Fruit fly (Drosophila melanogaster) whole organism, embryonic: ENCODE data around the gene CtsF.
A peak's percentile ranks its signal among the peaks of the same experiment; 100 is the strongest.

Experiments
- ATbp ChIP-seq: fragments of 200-800 bp; sonication (Bioruptor generic); optimal IDR thresholded peaks from 2 replicates; lab custom pipeline; 2017; ENCODE audit warnings: missing biosample characterization, mild to moderate bottlenecking, missing genetic modification characterization, missing genetic modification reagents
- Awh ChIP-seq: fragments of 200-800 bp; sonication (Bioruptor generic); IDR thresholded peaks from 2 replicates; pipeline ENCODE4, ENCODE4 v1.3.6; 2022; ENCODE audit warnings: missing biosample characterization, missing genetic modification characterization
- CG11247 ChIP-seq: fragments of 200-800 bp; sonication (Bioruptor generic); IDR thresholded peaks from 2 replicates; pipeline ENCODE4 v1.3.6; 2022; ENCODE audit warnings: missing biosample characterization, missing genetic modification characterization
- CG11504 ChIP-seq: fragments of 200-800 bp; sonication (Bioruptor generic); optimal IDR thresholded peaks from 3 replicates; lab custom pipeline; 2019; ENCODE audit warnings: missing biosample characterization, mild to moderate bottlenecking, missing genetic modification characterization, moderate library complexity
- CG12071 ChIP-seq: fragments of 200-800 bp; sonication (Bioruptor generic); optimal IDR thresholded peaks from 3 replicates; lab custom pipeline; 2018; ENCODE audit warnings: missing biosample characterization, mild to moderate bottlenecking, missing genetic modification characterization
- CG12104 ChIP-seq: fragments of 200-800 bp; sonication (Bioruptor generic); optimal IDR thresholded peaks from 3 replicates; lab custom pipeline; 2016; ENCODE audit warnings: missing biosample characterization, missing genetic modification characterization
- CG12769 ChIP-seq: fragments of 200-800 bp; sonication (Bioruptor generic); optimal IDR thresholded peaks from 2 replicates; lab custom pipeline; 2019; ENCODE audit warnings: missing biosample characterization, mild to moderate bottlenecking, missing genetic modification characterization, moderate library complexity
- CG15696 ChIP-seq: fragments of 200-800 bp; sonication (Bioruptor generic); optimal IDR thresholded peaks from 2 replicates; lab custom pipeline; 2019; ENCODE audit warnings: missing biosample characterization, mild to moderate bottlenecking, missing genetic modification characterization, moderate library complexity
- CG17802 ChIP-seq: fragments of 200-800 bp; sonication (Bioruptor generic); optimal IDR thresholded peaks from 2 replicates; lab custom pipeline; 2018; ENCODE audit warnings: missing biosample characterization, mild to moderate bottlenecking, missing genetic modification characterization, moderate library complexity
- CG18011 ChIP-seq: fragments of 200-800 bp; sonication (Bioruptor generic); optimal IDR thresholded peaks from 2 replicates; lab custom pipeline; 2017; ENCODE audit warnings: missing biosample characterization, missing genetic modification characterization, mild to moderate bottlenecking, moderate library complexity, missing genotype
- CG18599 ChIP-seq: fragments of 200-800 bp; sonication (Bioruptor generic); optimal IDR thresholded peaks from 3 replicates; lab custom pipeline; 2017; ENCODE audit warnings: missing biosample characterization, missing genetic modification characterization, mild to moderate bottlenecking, moderate library complexity, missing genetic modification reagents
- CG2199 ChIP-seq: fragments of 200-800 bp; sonication (Bioruptor generic); IDR thresholded peaks from 3 replicates; pipeline ENCODE4 v1.3.6; 2022; ENCODE audit warnings: missing biosample characterization, missing genetic modification characterization
- CG2678 ChIP-seq: fragments of 200-800 bp; sonication (Bioruptor generic); optimal IDR thresholded peaks from 3 replicates; lab custom pipeline; 2019; ENCODE audit warnings: missing biosample characterization, mild to moderate bottlenecking, missing genetic modification characterization, moderate library complexity
- CG32532 ChIP-seq: fragments of 200-800 bp; sonication (Bioruptor generic); IDR thresholded peaks from 2 replicates; pipeline ENCODE4 v1.3.6; 2022; ENCODE audit warnings: missing biosample characterization, missing genetic modification characterization
- CG42726 ChIP-seq: fragments of 200-800 bp; sonication (Bioruptor generic); IDR thresholded peaks from 2 replicates; pipeline ENCODE4 v1.3.6; 2022; ENCODE audit warnings: missing biosample characterization, missing genetic modification characterization; ENCODE audit not compliant: partially characterized antibody
- CG4820 ChIP-seq: fragments of 200-800 bp; sonication (Bioruptor generic); optimal IDR thresholded peaks from 3 replicates; lab custom pipeline; 2016; ENCODE audit warnings: missing biosample characterization, missing genetic modification characterization
- CG6854 ChIP-seq: fragments of 200-800 bp; sonication (Bioruptor generic); optimal IDR thresholded peaks from 3 replicates; lab custom pipeline; 2017; ENCODE audit warnings: missing biosample characterization, mild to moderate bottlenecking, missing genetic modification characterization
- CG7987 ChIP-seq: fragments of 200-800 bp; sonication (Bioruptor generic); optimal IDR thresholded peaks from 2 replicates; lab custom pipeline; 2018; ENCODE audit warnings: missing biosample characterization, mild to moderate bottlenecking, missing genetic modification characterization, moderate library complexity
- CG8290 ChIP-seq, 3 experiments: fragments of 200-800 bp; sonication (Bioruptor generic); optimal IDR thresholded peaks; 2 replicates each; lab custom pipeline; 2016 to 2019; ENCODE audit warnings: missing biosample characterization in 3 of 3, missing genetic modification characterization in 3 of 3, mild to moderate bottlenecking in 2 of 3, moderate library complexity in 1 of 3
- CrebB ChIP-seq: fragments of 200-800 bp; sonication (Bioruptor generic); optimal IDR thresholded peaks from 3 replicates; lab custom pipeline; 2018; ENCODE audit warnings: missing biosample characterization, mild to moderate bottlenecking, missing genetic modification characterization
- Dref ChIP-seq: fragments of 200-800 bp; sonication (Bioruptor generic); IDR thresholded peaks from 2 replicates; pipeline ENCODE4 v1.3.6; 2022; ENCODE audit warnings: missing biosample characterization, missing genetic modification characterization
- Fer1 ChIP-seq: fragments of 200-800 bp; sonication (Bioruptor generic); optimal IDR thresholded peaks from 2 replicates; lab custom pipeline; 2017; ENCODE audit warnings: missing biosample characterization, mild to moderate bottlenecking, missing genetic modification characterization
- Med ChIP-seq: fragments of 200-800 bp; sonication (Bioruptor generic); peaks from one replicate; lab custom pipeline; 2016; ENCODE audit warnings: missing biosample characterization, missing genetic modification characterization, mild to moderate bottlenecking, inconsistent platforms, moderate library complexity
- Oaz ChIP-seq: fragments of 200-800 bp; sonication (Bioruptor generic); IDR thresholded peaks from 2 replicates; pipeline ENCODE4 v1.3.6; 2022; ENCODE audit warnings: missing biosample characterization, missing genetic modification characterization
- PHDP ChIP-seq: fragments of 200-800 bp; sonication (Bioruptor generic); optimal IDR thresholded peaks from 3 replicates; lab custom pipeline; 2018; ENCODE audit warnings: missing biosample characterization, mild to moderate bottlenecking, missing genetic modification characterization, moderate library complexity
- Side ChIP-seq: fragments of 200-800 bp; sonication (Bioruptor generic); optimal IDR thresholded peaks from 2 replicates; lab custom pipeline; 2016; ENCODE audit warnings: missing biosample characterization, missing genetic modification characterization
- bigmax ChIP-seq: fragments of 200-800 bp; sonication (Bioruptor generic); optimal IDR thresholded peaks from 2 replicates; lab custom pipeline; 2018; ENCODE audit warnings: missing biosample characterization, mild to moderate bottlenecking, missing genetic modification characterization
- chinmo ChIP-seq: fragments of 200-800 bp; sonication (Bioruptor generic); IDR thresholded peaks from 4 replicates; pipeline ENCODE4 v1.3.6; 2022; ENCODE audit warnings: missing biosample characterization, missing genetic modification characterization; ENCODE audit not compliant: partially characterized antibody
- chm ChIP-seq: fragments of 200-800 bp; sonication (Bioruptor generic); IDR thresholded peaks from 2 replicates; pipeline ENCODE4 v1.3.6; 2022; ENCODE audit warnings: missing biosample characterization, missing genetic modification characterization
- eve ChIP-seq, 2 experiments: fragments of >200 bp; optimal IDR thresholded peaks; 2 replicates each; lab custom pipeline; 2017; ENCODE audit warnings: missing biosample characterization in 2 of 2, missing genetic modification characterization in 2 of 2
- grn ChIP-seq: fragments of 200-800 bp; sonication (Bioruptor generic); optimal IDR thresholded peaks from 3 replicates; lab custom pipeline; 2017; ENCODE audit warnings: missing biosample characterization, missing genetic modification characterization
- gsb-n ChIP-seq: fragments of 200-800 bp; sonication (Bioruptor generic); optimal IDR thresholded peaks from 3 replicates; lab custom pipeline; 2018; ENCODE audit warnings: missing biosample characterization, mild to moderate bottlenecking, missing genetic modification characterization
- kay ChIP-seq: fragments of 200-800 bp; sonication (Bioruptor generic); optimal IDR thresholded peaks from 2 replicates; lab custom pipeline; 2016; ENCODE audit warnings: missing biosample characterization, missing genetic modification characterization
- kni ChIP-seq: fragments of 200-800 bp; sonication (Bioruptor generic); optimal IDR thresholded peaks from 3 replicates; lab custom pipeline; 2017; ENCODE audit warnings: mild to moderate bottlenecking, missing biosample characterization, missing genetic modification reagents, missing genetic modification characterization
- otp ChIP-seq: fragments of 200-800 bp; sonication (Bioruptor generic); IDR thresholded peaks from 3 replicates; pipeline ENCODE4, ENCODE4 v1.3.6; 2022; ENCODE audit warnings: missing biosample characterization, missing genetic modification characterization
- pros ChIP-seq: fragments of 200-800 bp; sonication (Bioruptor generic); optimal IDR thresholded peaks from 3 replicates; lab custom pipeline; 2019; ENCODE audit warnings: missing biosample characterization, mild to moderate bottlenecking, missing genetic modification characterization, moderate library complexity
- scrt ChIP-seq: fragments of 200-800 bp; sonication (Bioruptor generic); optimal IDR thresholded peaks from 2 replicates; lab custom pipeline; 2018; ENCODE audit warnings: missing biosample characterization, mild to moderate bottlenecking, missing genetic modification characterization, moderate library complexity
- sd ChIP-seq: fragments of 200-800 bp; sonication (Bioruptor generic); optimal IDR thresholded peaks from 3 replicates; lab custom pipeline; 2018; ENCODE audit warnings: missing biosample characterization, mild to moderate bottlenecking, missing genetic modification characterization, moderate library complexity
- sens ChIP-seq: fragments of 200-800 bp; sonication (Bioruptor generic); peaks from one replicate; lab custom pipeline; 2016; ENCODE audit warnings: missing biosample characterization, missing genetic modification characterization
- stc ChIP-seq: fragments of 200-800 bp; sonication (Bioruptor generic); IDR thresholded peaks from 2 replicates; pipeline ENCODE4 v1.3.6; 2022; ENCODE audit warnings: missing biosample characterization, missing genetic modification characterization
- zen ChIP-seq: fragments of 200-800 bp; sonication (Bioruptor generic); optimal IDR thresholded peaks from 3 replicates; lab custom pipeline; 2018; ENCODE audit warnings: missing biosample characterization, mild to moderate bottlenecking, missing genetic modification characterization, moderate library complexity

The CtsF gene

dm6 chr3R:5208115-5208365 is 43.5 kb downstream of the CtsF start (continued):
- TF ChIP-seq scrt (GFP tag; lab: Kevin White, UChicago) (peak; percentile 1), CG12071 (GFP tag; lab: Kevin White, UChicago) (peak; percentile 13), CG7987 (GFP tag; lab: Kevin White, UChicago) (peak; percentile 27), CG11247 (GFP tag; lab: Robert Waterston, UW) (no peak), CG15696 (tag; lab: Kevin White, UChicago) (peak; percentile 4)

DNA sequence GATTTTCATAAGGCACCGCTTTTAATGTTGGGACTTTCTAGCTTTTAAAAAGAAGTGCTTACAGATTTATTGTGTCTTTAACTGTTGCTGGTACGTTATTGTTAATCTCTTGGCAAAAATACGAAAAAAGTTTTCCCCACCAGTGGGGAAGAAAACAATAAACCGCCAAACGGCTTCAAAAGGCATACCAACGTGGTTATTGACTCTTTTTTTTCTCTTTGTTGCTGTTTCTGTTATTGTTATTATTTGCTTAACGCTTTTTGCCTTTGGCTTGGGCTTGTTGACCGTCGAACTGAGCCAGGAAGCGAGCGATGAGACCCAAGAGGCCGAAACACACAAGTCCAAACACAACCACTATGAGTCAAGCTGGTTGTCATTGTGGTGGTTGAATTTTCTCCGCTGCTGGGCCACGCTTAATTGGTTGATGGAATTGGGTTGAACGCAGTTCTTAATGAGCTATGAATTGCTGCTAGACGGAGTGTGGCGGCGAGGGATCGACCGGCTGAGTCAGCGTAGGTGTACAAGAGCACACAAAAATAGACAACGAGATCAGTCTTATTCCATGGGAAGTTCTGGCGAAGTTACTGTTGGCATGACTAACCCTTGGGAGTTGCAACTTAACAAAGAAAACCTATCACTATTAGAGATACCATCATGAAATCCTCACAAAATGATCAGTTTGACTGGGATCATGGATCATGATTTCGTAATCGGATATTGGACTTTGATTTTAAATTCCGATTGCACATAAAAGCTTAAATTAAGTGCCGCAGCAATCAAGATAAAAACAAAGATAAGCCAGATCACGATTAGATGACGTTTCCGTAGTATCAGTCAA is 44.0 kb downstream of the CtsF start:
- no peak for TF ChIP-seq kay (GFP tag; lab: Kevin White, UChicago)
- TF ChIP-seq CG8290 (GFP tag; optimal IDR thresholded peaks at IDR 0.05; lab: Kevin White, UChicago): peak; percentile 8
- peak in 1 of 2 experiments; percentile 43 for TF ChIP-seq CG8290 (tag; optimal IDR thresholded peaks at IDR 0.05; lab: Kevin White, UChicago)
- peak; percentile 37 for TF ChIP-seq CG12071 (GFP tag; lab: Kevin White, UChicago)
- TF ChIP-seq ATbp (GFP tag; lab: Kevin White, UChicago): peak; percentile 38
- TF ChIP-seq pros (GFP tag; lab: Kevin White, UChicago): peak; percentile 30
- peak; percentile 1 for TF ChIP-seq CG2678 (tag; lab: Kevin White, UChicago)
- peak in 1 of 2 experiments; percentile 11 for TF ChIP-seq eve (GFP tag; optimal IDR thresholded peaks at IDR 0.05; lab: Kevin White, UChicago)
- TF ChIP-seq PHDP (tag; lab: Kevin White, UChicago): no peak
- TF ChIP-seq chm (GFP tag; lab: Robert Waterston, UW): peak; percentile 13; the same call in 1 of the 2 replicates
- 0 out of 3 replicates have a peak, but pooled peaks have one; percentile 47 for TF ChIP-seq CG2199 (GFP tag; lab: Robert Waterston, UW)
- TF ChIP-seq CG18011 (GFP tag; lab: Kevin White, UChicago): no peak
- no peak for TF ChIP-seq CG42726
- 0 out of 2 replicates have a peak, but pooled peaks have one; percentile 10 for TF ChIP-seq CG32532
- TF ChIP-seq Dref (GFP tag; lab: Robert Waterston, UW): no peak
- TF ChIP-seq CG18599 (GFP tag; lab: Kevin White, UChicago): peak; percentile 1
- peak; percentile 69 for TF ChIP-seq Med (GFP tag; lab: Kevin White, UChicago)
- TF ChIP-seq otp: 0 out of 3 replicates have a peak, but pooled peaks have one; percentile 13
- no peak for TF ChIP-seq bigmax (GFP tag; lab: Kevin White, UChicago)
- peak; percentile 28 for TF ChIP-seq gsb-n (tag; lab: Kevin White, UChicago)
- no peak for TF ChIP-seq CG12104 (GFP tag; lab: Kevin White, UChicago)
- TF ChIP-seq zen (tag; lab: Kevin White, UChicago): peak; percentile 36
- 0 out of 2 replicates have a peak, but pooled peaks have one; percentile 22 for TF ChIP-seq stc
- TF ChIP-seq Awh (GFP tag; lab: Robert Waterston, UW): peak; percentile 67; the same call in 1 of the 2 replicates
- peak; percentile 98 for TF ChIP-seq grn (GFP tag; lab: Kevin White, UChicago)
- TF ChIP-seq CrebB (tag; lab: Kevin White, UChicago): no peak
- no peak for TF ChIP-seq CG17802 (tag; lab: Kevin White, UChicago)
- TF ChIP-seq sd (tag; lab: Kevin White, UChicago): peak; percentile 82
- TF ChIP-seq CG6854 (GFP tag; lab: Kevin White, UChicago): no peak
- no peak for TF ChIP-seq Side (GFP tag; lab: Kevin White, UChicago)
- TF ChIP-seq CG12769 (tag; lab: Kevin White, UChicago): peak; percentile 18
- no peak for TF ChIP-seq CG4820
- TF ChIP-seq Oaz (GFP tag; lab: Robert Waterston, UW): no peak
- TF ChIP-seq chinmo: 0 out of 4 replicates have a peak, but pooled peaks have one; percentile 59
- peak; percentile 9 for TF ChIP-seq Fer1 (GFP tag; lab: Kevin White, UChicago)
- peak; percentile 34 for TF ChIP-seq kni
- peak; percentile 68 for TF ChIP-seq sens (GFP tag; lab: Kevin White, UChicago)
- no peak for TF ChIP-seq CG11504
